Fruit fly (Drosophila melanogaster) whole organism, embryonic: ENCODE measurements around the gene Liprin-beta.

Experiments used
- Bgb ChIP-seq: fragments of 200-800 bp; sonication (Bioruptor generic); IDR thresholded peaks from 2 replicates; pipeline ENCODE4 v1.3.6; 2022; ENCODE audit warnings: missing biosample characterization, missing genetic modification characterization; ENCODE audit not compliant: partially characterized antibody
- CG10366 ChIP-seq: fragments of 200-800 bp; sonication (Bioruptor generic); IDR thresholded peaks from 2 replicates; pipeline ENCODE4 v1.3.6; 2022; ENCODE audit warnings: missing biosample characterization, missing genetic modification characterization
- CG10431 ChIP-seq: fragments of 200-800 bp; sonication (Bioruptor generic); optimal IDR thresholded peaks from 3 replicates; lab custom pipeline; 2018; ENCODE audit warnings: missing biosample characterization, mild to moderate bottlenecking, missing genetic modification characterization
- CG11398 ChIP-seq: fragments of 200-800 bp; sonication (Bioruptor generic); optimal IDR thresholded peaks from 2 replicates; lab custom pipeline; 2016; ENCODE audit warnings: missing biosample characterization, missing genetic modification characterization
- CG11456 ChIP-seq: fragments of 200-800 bp; sonication (Bioruptor generic); IDR thresholded peaks from 3 replicates; pipeline ENCODE4 v1.3.6; 2022; ENCODE audit warnings: missing biosample characterization, missing genetic modification characterization
- CG11723 ChIP-seq: fragments of 200-800 bp; sonication (Bioruptor generic); optimal IDR thresholded peaks from 2 replicates; lab custom pipeline; 2017; ENCODE audit warnings: missing biosample characterization, mild to moderate bottlenecking, missing genetic modification characterization
- CG12219 ChIP-seq: fragments of 200-800 bp; sonication (Bioruptor generic); optimal IDR thresholded peaks from 3 replicates; lab custom pipeline; 2018; ENCODE audit warnings: missing biosample characterization, mild to moderate bottlenecking, missing genetic modification characterization
- CG12942 ChIP-seq: fragments of 200-800 bp; sonication (Bioruptor generic); optimal IDR thresholded peaks from 3 replicates; lab custom pipeline; 2016; ENCODE audit warnings: missing biosample characterization, missing genetic modification characterization
- CG1647 ChIP-seq: fragments of 200-800 bp; sonication (Bioruptor generic); optimal IDR thresholded peaks from 3 replicates; lab custom pipeline; 2016; ENCODE audit warnings: missing biosample characterization, missing genetic modification characterization
- CG18262 ChIP-seq: fragments of 200-800 bp; optimal IDR thresholded peaks from 3 replicates; lab custom pipeline; 2019; ENCODE audit warnings: missing biosample characterization, mild to moderate bottlenecking, missing genetic modification characterization, moderate library complexity
- CG2875 ChIP-seq: fragments of 200-800 bp; sonication (Bioruptor generic); optimal IDR thresholded peaks from 2 replicates; lab custom pipeline; 2017; ENCODE audit warnings: missing biosample characterization, mild to moderate bottlenecking, missing genetic modification characterization, missing genetic modification reagents
- CG30403 ChIP-seq: fragments of 200-800 bp; sonication (Bioruptor generic); optimal IDR thresholded peaks from 3 replicates; lab custom pipeline; 2016; ENCODE audit warnings: missing biosample characterization, missing genetic modification characterization
- CG3065 ChIP-seq: fragments of 200-800 bp; sonication (Bioruptor generic); optimal IDR thresholded peaks from 2 replicates; lab custom pipeline; 2016; ENCODE audit warnings: missing biosample characterization, missing genetic modification characterization
- CG32772 ChIP-seq: fragments of 200-800 bp; sonication (Bioruptor generic); IDR thresholded peaks from 2 replicates; pipeline ENCODE4 v1.3.6; 2022; ENCODE audit warnings: missing biosample characterization, missing genetic modification characterization
- CG42726 ChIP-seq: fragments of 200-800 bp; sonication (Bioruptor generic); IDR thresholded peaks from 2 replicates; pipeline ENCODE4 v1.3.6; 2022; ENCODE audit warnings: missing biosample characterization, missing genetic modification characterization; ENCODE audit not compliant: partially characterized antibody
- CG6654 ChIP-seq: fragments of 200-800 bp; sonication (Bioruptor generic); optimal IDR thresholded peaks from 2 replicates; lab custom pipeline; 2017; ENCODE audit warnings: missing biosample characterization, mild to moderate bottlenecking, missing genetic modification characterization
- CG6683 ChIP-seq: fragments of 200-800 bp; sonication (Bioruptor generic); optimal IDR thresholded peaks from 2 replicates; lab custom pipeline; 2017; ENCODE audit warnings: missing biosample characterization, mild to moderate bottlenecking, missing genetic modification characterization, missing genetic modification reagents
- CG7271 ChIP-seq: fragments of 200-800 bp; sonication (Bioruptor generic); optimal IDR thresholded peaks from 2 replicates; lab custom pipeline; 2018; ENCODE audit warnings: missing biosample characterization, mild to moderate bottlenecking, missing genetic modification characterization, moderate library complexity
- CG7839 ChIP-seq: fragments of 200-800 bp; sonication (Bioruptor generic); optimal IDR thresholded peaks from 3 replicates; lab custom pipeline; 2018; ENCODE audit warnings: missing biosample characterization, mild to moderate bottlenecking, missing genetic modification characterization, moderate library complexity
- CG7963 ChIP-seq: fragments of 200-800 bp; sonication (Bioruptor generic); IDR thresholded peaks from 3 replicates; pipeline ENCODE4 v1.3.6; 2022; ENCODE audit warnings: missing biosample characterization, missing genetic modification characterization; ENCODE audit not compliant: partially characterized antibody
- CG9797 ChIP-seq: fragments of 200-800 bp; sonication (Bioruptor generic); optimal IDR thresholded peaks from 3 replicates; lab custom pipeline; 2018; ENCODE audit warnings: missing biosample characterization, mild to moderate bottlenecking, missing genetic modification characterization
- CTCF ChIP-seq: fragments of 200-800 bp; sonication (Bioruptor generic); optimal IDR thresholded peaks from 2 replicates; lab custom pipeline; 2017; ENCODE audit warnings: missing biosample characterization, mild to moderate bottlenecking, missing genetic modification characterization, moderate library complexity
- Dfd ChIP-seq, 2 experiments: fragments of >200 bp; optimal IDR thresholded peaks; 2 replicates each; lab custom pipeline; 2017; ENCODE audit warnings: missing biosample characterization in 2 of 2, missing genetic modification characterization in 2 of 2
- Dll ChIP-seq: fragments of 200-800 bp; sonication (Bioruptor generic); IDR thresholded peaks from 4 replicates; pipeline ENCODE4 v1.3.6; 2022; ENCODE audit warnings: missing biosample characterization, missing genetic modification characterization; ENCODE audit not compliant: partially characterized antibody
- Dp ChIP-seq: fragments of 200-800 bp; sonication (Bioruptor generic); optimal IDR thresholded peaks from 2 replicates; lab custom pipeline; 2018; ENCODE audit warnings: missing biosample characterization, mild to moderate bottlenecking, missing genetic modification characterization, moderate library complexity
- H2.0 ChIP-seq: fragments of 200-800 bp; sonication (Bioruptor generic); IDR thresholded peaks from 2 replicates; pipeline ENCODE4 v1.3.6; 2022; ENCODE audit warnings: missing biosample characterization, missing genetic modification characterization
- HLH54F ChIP-seq: fragments of 200-800 bp; sonication (Bioruptor generic); optimal IDR thresholded peaks from 3 replicates; lab custom pipeline; 2016; ENCODE audit warnings: missing biosample characterization, missing genetic modification characterization
- Lhr ChIP-seq: fragments of 200-800 bp; sonication (Bioruptor generic); optimal IDR thresholded peaks from 3 replicates; lab custom pipeline; 2017; ENCODE audit warnings: mild to moderate bottlenecking, missing biosample characterization, missing genetic modification reagents, missing genetic modification characterization
- Lpt ChIP-seq: fragments of >200 bp; optimal IDR thresholded peaks from 2 replicates; lab custom pipeline; 2018; ENCODE audit warnings: missing biosample characterization, missing genetic modification characterization
- Myb ChIP-seq: fragments of 200-800 bp; sonication (Bioruptor generic); optimal IDR thresholded peaks from 2 replicates; lab custom pipeline; 2016; ENCODE audit warnings: missing biosample characterization, missing genetic modification characterization
- Nf-YA ChIP-seq: fragments of 200-800 bp; sonication (Bioruptor generic); IDR thresholded peaks from 2 replicates; pipeline ENCODE4 v1.3.6; 2022; ENCODE audit warnings: missing biosample characterization, missing genetic modification characterization
- Nf-YB ChIP-seq: fragments of 200-800 bp; sonication (Bioruptor generic); optimal IDR thresholded peaks from 3 replicates; lab custom pipeline; 2019; ENCODE audit warnings: missing biosample characterization, mild to moderate bottlenecking, missing genetic modification characterization, moderate library complexity
- Oli ChIP-seq: fragments of 200-800 bp; sonication (Bioruptor generic); optimal IDR thresholded peaks from 2 replicates; lab custom pipeline; 2018; ENCODE audit warnings: missing biosample characterization, mild to moderate bottlenecking, missing genetic modification characterization, moderate library complexity
- Rx ChIP-seq: fragments of 200-800 bp; sonication (Bioruptor generic); IDR thresholded peaks from 2 replicates; pipeline ENCODE4 v1.3.6; 2022; ENCODE audit warnings: missing biosample characterization, missing genetic modification characterization
- Sin3A ChIP-seq: fragments of >200 bp; optimal IDR thresholded peaks from 2 replicates; lab custom pipeline; 2018
- TFAM ChIP-seq: fragments of 200-800 bp; sonication (Bioruptor generic); optimal IDR thresholded peaks from 2 replicates; lab custom pipeline; 2017; ENCODE audit warnings: missing biosample characterization, missing genetic modification characterization, inconsistent platforms
- Taf1 ChIP-seq: fragments of 200-800 bp; sonication (Bioruptor generic); IDR thresholded peaks from 2 replicates; pipeline ENCODE4 v1.3.6; 2022; ENCODE audit warnings: missing biosample characterization, missing genetic modification characterization
- Vsx1 ChIP-seq: fragments of 200-800 bp; sonication (Bioruptor generic); optimal IDR thresholded peaks from 2 replicates; lab custom pipeline; 2017; ENCODE audit warnings: missing biosample characterization, mild to moderate bottlenecking, missing genetic modification characterization, missing genetic modification reagents
- ab ChIP-seq: fragments of 200-800 bp; sonication (Bioruptor generic); optimal IDR thresholded peaks from 2 replicates; lab custom pipeline; 2016; ENCODE audit warnings: missing biosample characterization, missing genetic modification characterization
- ci ChIP-seq: fragments of 200-800 bp; sonication (Bioruptor generic); IDR thresholded peaks from 3 replicates; pipeline ENCODE4 v1.3.6; 2022; ENCODE audit warnings: missing biosample characterization, missing genetic modification characterization
- danr ChIP-seq: fragments of 200-800 bp; sonication (Bioruptor generic); IDR thresholded peaks from 2 replicates; pipeline ENCODE4 v1.3.6; 2022; ENCODE audit warnings: missing biosample characterization, missing genetic modification characterization
- exex ChIP-seq: fragments of 200-800 bp; sonication (Bioruptor generic); optimal IDR thresholded peaks from 4 replicates; lab custom pipeline; 2018; ENCODE audit warnings: missing biosample characterization, mild to moderate bottlenecking, missing genetic modification characterization, moderate library complexity
- fru ChIP-seq: fragments of >200 bp; optimal IDR thresholded peaks from 2 replicates; lab custom pipeline; 2017
- gem ChIP-seq: fragments of 200-800 bp; sonication (Bioruptor generic); optimal IDR thresholded peaks from 2 replicates; lab custom pipeline; 2019; ENCODE audit warnings: missing biosample characterization, mild to moderate bottlenecking, missing genetic modification characterization, moderate library complexity
- grau ChIP-seq: fragments of 200-800 bp; optimal IDR thresholded peaks from 3 replicates; lab custom pipeline; 2019; ENCODE audit warnings: missing biosample characterization, mild to moderate bottlenecking, missing genetic modification characterization, moderate library complexity
- kah ChIP-seq: fragments of 200-800 bp; sonication (Bioruptor generic); optimal IDR thresholded peaks from 2 replicates; lab custom pipeline; 2018; ENCODE audit warnings: missing biosample characterization, mild to moderate bottlenecking, missing genetic modification characterization
- kay ChIP-seq: fragments of 200-800 bp; sonication (Bioruptor generic); optimal IDR thresholded peaks from 2 replicates; lab custom pipeline; 2016; ENCODE audit warnings: missing biosample characterization, missing genetic modification characterization
- maf-S ChIP-seq: fragments of 200-800 bp; sonication (Bioruptor generic); optimal IDR thresholded peaks from 2 replicates; lab custom pipeline; 2016; ENCODE audit warnings: missing biosample characterization, missing genetic modification characterization
- pb ChIP-seq: fragments of 200-800 bp; sonication (Bioruptor generic); optimal IDR thresholded peaks from 3 replicates; lab custom pipeline; 2016; ENCODE audit warnings: missing biosample characterization, missing genetic modification characterization
- zen2 ChIP-seq: fragments of 200-800 bp; sonication (Bioruptor generic); IDR thresholded peaks from 3 replicates; pipeline ENCODE4 v1.3.6; 2022; ENCODE audit warnings: missing biosample characterization, missing genetic modification characterization; ENCODE audit not compliant: partially characterized antibody

Liprin-beta gene

DNA sequence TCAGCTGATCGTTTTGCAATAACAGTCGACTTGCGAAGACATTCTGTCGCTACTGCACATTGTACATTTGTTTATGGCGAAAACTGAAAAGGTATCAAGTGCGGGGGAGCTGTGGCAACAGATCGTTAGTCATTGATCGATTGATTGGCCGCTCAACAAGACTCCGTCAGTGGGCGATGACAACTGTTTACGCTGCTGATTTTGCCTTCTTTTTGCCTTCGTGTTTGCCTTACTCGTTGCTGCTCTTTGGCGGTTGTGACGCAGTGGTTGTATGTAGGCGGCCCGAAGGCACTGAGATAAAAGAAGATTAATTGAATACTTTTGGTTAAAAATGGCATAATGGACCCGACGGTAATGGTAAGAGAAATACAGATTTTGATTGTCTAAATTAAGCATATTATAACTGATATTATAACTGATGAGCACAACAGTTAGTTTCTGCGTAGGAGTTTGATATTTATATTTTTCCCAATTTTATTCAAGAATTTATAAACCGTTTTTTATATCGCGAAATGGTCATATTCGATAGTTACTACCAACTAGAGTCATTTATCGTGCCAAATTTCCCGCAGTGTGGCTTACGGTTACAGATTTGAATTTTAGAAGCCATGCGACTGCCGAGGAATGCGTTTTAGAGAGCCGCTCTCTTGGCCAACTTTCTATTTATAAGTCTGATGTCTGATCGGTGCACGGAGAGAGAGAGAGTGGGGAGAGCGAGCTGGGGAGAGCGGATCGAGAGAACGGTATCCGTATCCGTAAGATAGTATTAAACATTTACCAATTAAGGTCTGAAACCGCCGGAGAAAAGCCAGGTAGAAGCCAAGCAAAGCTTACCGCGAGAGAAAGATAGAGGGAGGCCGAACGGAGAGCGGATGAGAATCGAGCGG is 36.2 kb upstream of the Liprin-beta start (continued):
- TF ChIP-seq gem (tag; lab: Kevin White, UChicago) (peak; percentile 95), CG30403 (GFP tag; lab: Kevin White, UChicago) (peak; percentile 95), grau (tag; lab: Kevin White, UChicago) (peak; percentile 93), CG6654 (peak; percentile 83), CG11723 (peak; percentile 91), CG7963 (GFP tag; lab: Robert Waterston, UW) (no peak), HLH54F (peak; percentile 70), Dp (peak; percentile 2), Dll (peak; percentile 80), CG1647 (GFP tag; lab: Kevin White, UChicago) (peak; percentile 69), CG7271 (no peak), CG10431 (GFP tag; lab: Kevin White, UChicago) (peak; percentile 38), Taf1 (peak; percentile 64), ab (GFP tag; lab: Kevin White, UChicago) (no peak), CG3065 (peak; percentile 63), CG11456 (peak; percentile 70; the same call in 2 of the 3 replicates), Nf-YA (peak; percentile 68), Sin3A (lab: Kevin White, UChicago) (no peak), kah (GFP tag; lab: Kevin White, UChicago) (peak; percentile 80), Dfd (GFP tag; optimal IDR thresholded peaks at IDR 0.05; lab: Kevin White, UChicago) (no peak), Nf-YB (GFP tag; lab: Kevin White, UChicago) (peak; percentile 71), ci (GFP tag; lab: Robert Waterston, UW) (peak; percentile 74), CG10366 (GFP tag; lab: Robert Waterston, UW) (peak; percentile 81), Rx (GFP tag; lab: Robert Waterston, UW) (peak; percentile 79), pb (no peak), fru (lab: Kevin White, UChicago) (no peak), Bgb (no peak), kay (GFP tag; lab: Kevin White, UChicago) (peak; percentile 81), CG12219 (GFP tag; lab: Kevin White, UChicago) (peak; percentile 80), maf-S (GFP tag; lab: Kevin White, UChicago) (no peak), Myb (GFP tag; lab: Kevin White, UChicago) (peak; percentile 30), CG42726 (GFP tag; lab: Robert Waterston, UW) (no peak), danr (peak; percentile 82), Oli (tag; lab: Kevin White, UChicago) (peak; percentile 94), CG6683 (peak; percentile 79), H2.0 (peak; percentile 79), exex (tag; lab: Kevin White, UChicago) (peak; percentile 16), CG12942 (GFP tag; lab: Kevin White, UChicago) (peak; percentile 81), CG11398 (GFP tag; lab: Kevin White, UChicago) (peak; percentile 35), CG18262 (peak; percentile 94), CG32772 (GFP tag; lab: Robert Waterston, UW) (peak; percentile 86), Lhr (GFP tag; lab: Kevin White, UChicago) (peak; percentile 65), zen2 (GFP tag; lab: Robert Waterston, UW) (peak; percentile 85), Vsx1 (GFP tag; lab: Kevin White, UChicago) (peak; percentile 85), CG9797 (GFP tag; lab: Kevin White, UChicago) (peak; percentile 7), CG7839 (tag; lab: Kevin White, UChicago) (peak; percentile 93), CTCF (peak; percentile 64), Lpt (GFP tag; lab: Kevin White, UChicago) (no peak), TFAM (GFP tag; lab: Kevin White, UChicago) (peak; percentile 54), CG2875 (GFP tag; lab: Kevin White, UChicago) (peak; percentile 80)
